Fruit fly (Drosophila melanogaster): ENCODE data around the gene Obp28a.

DNA sequence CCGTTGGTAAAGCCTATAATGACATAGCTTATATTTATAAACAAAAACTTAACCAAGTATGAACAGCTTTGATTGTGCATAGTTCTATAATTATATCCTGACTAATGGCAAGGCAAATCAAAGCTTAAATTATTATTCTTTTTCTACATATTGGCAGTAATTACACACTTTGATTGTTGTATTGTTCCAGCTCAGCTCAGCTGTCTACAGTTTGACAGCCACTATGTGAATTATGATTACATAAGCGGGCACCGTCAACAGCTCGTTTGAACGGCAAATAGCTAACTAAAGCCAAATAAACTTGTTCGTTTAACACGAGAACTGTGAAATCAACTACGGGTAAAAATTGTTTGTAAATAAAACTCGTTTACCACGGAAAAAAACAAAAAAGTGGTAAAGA, 24.5 kb upstream of the Obp28a start:
- TF ChIP-seq CTCF (optimal IDR thresholded peaks at IDR 0.05) (no peak), CG8478 (optimal IDR thresholded peaks at IDR 0.05) (no peak)
